Worm (Caenorhabditis elegans) whole organism, L1 larva: Measurements from ENCODE around the gene asm-1.
A peak's percentile ranks its signal among the peaks of the same experiment; 100 is the strongest.

Experiments
- C34B4.2 ChIP-seq: sonication (generic microtip); optimal IDR thresholded peaks from 2 replicates; lab custom pipeline; 2017; ENCODE audit warnings: mild to moderate bottlenecking, missing genetic modification characterization, missing compliant biosample characterization
- F16B12.6 ChIP-seq: fragments of 150-350 bp; optimal IDR thresholded peaks from 2 replicates; lab custom pipeline; 2014; ENCODE audit warnings: missing biosample characterization, missing genetic modification characterization
- Y116A8C.19 ChIP-seq: sonication (generic microtip); optimal IDR thresholded peaks from 2 replicates; lab custom pipeline; 2016; ENCODE audit warnings: missing compliant biosample characterization, missing genetic modification characterization, borderline replicate concordance
- aha-1 ChIP-seq: fragments of 150-350 bp; optimal IDR thresholded peaks from 2 replicates; lab custom pipeline; 2014; ENCODE audit warnings: missing biosample characterization, missing genetic modification characterization
- ama-1 ChIP-seq: fragments of 150-350 bp; optimal IDR thresholded peaks from 2 replicates; lab custom pipeline; 2014
- ceh-8 ChIP-seq: fragments of 200-800 bp; sonication (Bioruptor generic); optimal IDR thresholded peaks from 2 replicates; lab custom pipeline; 2018; ENCODE audit warnings: mild to moderate bottlenecking, missing genetic modification characterization, moderate library complexity, missing compliant biosample characterization
- ceh-88 ChIP-seq: fragments of 200-800 bp; sonication (Bioruptor generic); IDR thresholded peaks from 2 replicates; pipeline ENCODE4 v1.3.6; 2022; ENCODE audit warnings: missing genetic modification characterization, missing compliant biosample characterization
- ces-1 ChIP-seq: fragments of 150-350 bp; optimal IDR thresholded peaks from 2 replicates; lab custom pipeline; 2014; ENCODE audit warnings: missing biosample characterization, missing genetic modification reagents, missing genetic modification characterization
- dsc-1 ChIP-seq: sonication (generic microtip); optimal IDR thresholded peaks from 2 replicates; lab custom pipeline; 2016; ENCODE audit warnings: mild to moderate bottlenecking, missing genetic modification characterization, missing compliant biosample characterization
- efl-1 ChIP-seq, 4 experiments: fragments of 150-350 bp; optimal IDR thresholded peaks in 3 of 4; peaks in 1 of 4; 1 replicate in 1 of 4; 2 replicates in 3 of 4; lab custom pipeline; 2014; ENCODE audit warnings: missing biosample characterization in 2 of 4, missing genetic modification characterization in 2 of 4, missing genetic modification reagents in 2 of 4
- egl-27 ChIP-seq, 2 experiments: fragments of 150-350 bp in 1 of 2; sonication (generic microtip); optimal IDR thresholded peaks; 3 replicates each; lab custom pipeline; 2017 to 2018; ENCODE audit warnings: missing biosample characterization in 2 of 2, missing genetic modification characterization in 2 of 2, missing genetic modification reagents in 2 of 2
- elt-3 ChIP-seq, 6 experiments: fragments of 150-350 bp in 1 of 6; sonication (generic microtip); optimal IDR thresholded peaks; 2 replicates each; lab custom pipeline; 2017 to 2018; ENCODE audit warnings: missing biosample characterization in 6 of 6, missing genetic modification characterization in 6 of 6, inconsistent platforms in 1 of 6
- fkh-10 ChIP-seq: sonication (generic microtip); optimal IDR thresholded peaks from 2 replicates; lab custom pipeline; 2017; ENCODE audit warnings: missing biosample characterization, missing genetic modification reagents, missing genetic modification characterization
- fkh-4 ChIP-seq: sonication (generic microtip); optimal IDR thresholded peaks from 2 replicates; lab custom pipeline; 2016; ENCODE audit warnings: missing compliant biosample characterization, missing genetic modification characterization, borderline replicate concordance
- fkh-8 ChIP-seq: sonication (generic microtip); optimal IDR thresholded peaks from 2 replicates; lab custom pipeline; 2016; ENCODE audit warnings: mild to moderate bottlenecking, missing genetic modification characterization, missing compliant biosample characterization
- grh-1 ChIP-seq: fragments of 200-800 bp; sonication (Bioruptor generic); IDR thresholded peaks from 2 replicates; pipeline ENCODE4 v1.3.6; 2022; ENCODE audit warnings: missing genetic modification reagents, missing genetic modification characterization, missing compliant biosample characterization
- hlh-4 ChIP-seq: sonication (generic microtip); optimal IDR thresholded peaks from 2 replicates; lab custom pipeline; 2016; ENCODE audit warnings: mild to moderate bottlenecking, missing genetic modification characterization, missing compliant biosample characterization
- hpl-2 ChIP-seq: fragments of 150-350 bp; optimal IDR thresholded peaks from 2 replicates; lab custom pipeline; 2014; ENCODE audit warnings: missing biosample characterization, missing genetic modification reagents, missing genetic modification characterization
- irx-1 ChIP-seq: sonication (generic microtip); optimal IDR thresholded peaks from 2 replicates; lab custom pipeline; 2016; ENCODE audit warnings: missing genetic modification characterization, missing compliant biosample characterization
- lin-13 ChIP-seq: fragments of 150-350 bp; optimal IDR thresholded peaks from 2 replicates; lab custom pipeline; 2014; ENCODE audit warnings: missing biosample characterization, missing genetic modification reagents, missing genetic modification characterization
- lin-15B ChIP-seq: fragments of 150-350 bp; sonication (generic microtip); optimal IDR thresholded peaks from 3 replicates; lab custom pipeline; 2014; ENCODE audit warnings: missing biosample characterization, missing genetic modification characterization
- lin-35 ChIP-seq, 2 experiments: fragments of 150-350 bp; optimal IDR thresholded peaks; 2 replicates each; lab custom pipeline; 2014; ENCODE audit warnings: missing biosample characterization in 2 of 2, missing genetic modification characterization in 2 of 2, missing genetic modification reagents in 2 of 2
- lin-39 ChIP-seq: fragments of 150-350 bp; optimal IDR thresholded peaks from 2 replicates; lab custom pipeline; 2014; ENCODE audit warnings: missing biosample characterization, missing genetic modification reagents, missing genetic modification characterization
- lir-3 ChIP-seq: sonication (generic microtip); optimal IDR thresholded peaks from 2 replicates; lab custom pipeline; 2016; ENCODE audit warnings: mild to moderate bottlenecking, missing genetic modification characterization, moderate library complexity, missing compliant biosample characterization; ENCODE audit not compliant: poor library complexity
- lsy-2 ChIP-seq, 2 experiments: fragments of 150-350 bp; optimal IDR thresholded peaks; 2 replicates each; lab custom pipeline; 2014; ENCODE audit warnings: missing biosample characterization in 2 of 2, missing genetic modification characterization in 2 of 2
- mep-1 ChIP-seq: fragments of 150-350 bp; optimal IDR thresholded peaks from 2 replicates; lab custom pipeline; 2014; ENCODE audit warnings: missing biosample characterization, missing genetic modification characterization
- nhr-12 ChIP-seq: sonication (generic microtip); optimal IDR thresholded peaks from 2 replicates; lab custom pipeline; 2017; ENCODE audit warnings: missing biosample characterization, missing genetic modification characterization
- nhr-19 ChIP-seq: fragments of 200-800 bp; sonication (Bioruptor generic); conservative IDR thresholded peaks from 2 replicates; pipeline ENCODE4 v1.3.6; 2022; ENCODE audit warnings: missing genetic modification characterization, missing compliant biosample characterization
- nhr-20 ChIP-seq: sonication (generic microtip); optimal IDR thresholded peaks from 2 replicates; lab custom pipeline; 2016; ENCODE audit warnings: mild to moderate bottlenecking, missing genetic modification characterization, missing compliant biosample characterization
- nhr-237 ChIP-seq: fragments of 150-350 bp; optimal IDR thresholded peaks from 2 replicates; lab custom pipeline; 2014; ENCODE audit warnings: missing biosample characterization, missing genetic modification characterization
- nhr-47 ChIP-seq: sonication (generic microtip); optimal IDR thresholded peaks from 2 replicates; lab custom pipeline; 2016; ENCODE audit warnings: mild to moderate bottlenecking, missing genetic modification characterization, moderate library complexity, missing compliant biosample characterization
- nhr-71 ChIP-seq: sonication (generic microtip); optimal IDR thresholded peaks from 2 replicates; lab custom pipeline; 2016; ENCODE audit warnings: mild to moderate bottlenecking, missing genetic modification characterization, moderate library complexity, missing compliant biosample characterization
- nhr-84 ChIP-seq: sonication (generic microtip); optimal IDR thresholded peaks from 2 replicates; lab custom pipeline; 2017; ENCODE audit warnings: missing biosample characterization, missing genetic modification characterization
- nhr-85 ChIP-seq: sonication (generic microtip); peaks from one replicate; lab custom pipeline; 2016; ENCODE audit warnings: missing genetic modification characterization, inconsistent platforms, missing compliant biosample characterization
- nhr-90 ChIP-seq: sonication (generic microtip); optimal IDR thresholded peaks from 2 replicates; lab custom pipeline; 2016; ENCODE audit warnings: mild to moderate bottlenecking, missing genetic modification characterization, missing compliant biosample characterization; ENCODE audit not compliant: poor library complexity
- pqm-1 ChIP-seq: sonication (generic microtip); optimal IDR thresholded peaks from 3 replicates; lab custom pipeline; 2017; ENCODE audit warnings: missing biosample characterization, missing genetic modification characterization
- rnt-1 ChIP-seq: sonication (generic microtip); optimal IDR thresholded peaks from 2 replicates; lab custom pipeline; 2016; ENCODE audit warnings: mild to moderate bottlenecking, missing genetic modification characterization, moderate library complexity, missing compliant biosample characterization
- skn-1 ChIP-seq: fragments of 150-350 bp; optimal IDR thresholded peaks from 2 replicates; lab custom pipeline; 2014; ENCODE audit warnings: missing biosample characterization, missing genetic modification characterization
- sox-4 ChIP-seq: sonication (generic microtip); optimal IDR thresholded peaks from 2 replicates; lab custom pipeline; 2016; ENCODE audit warnings: missing genetic modification characterization, missing compliant biosample characterization
- sptf-1 ChIP-seq: fragments of 150-350 bp; optimal IDR thresholded peaks from 2 replicates; lab custom pipeline; 2014; ENCODE audit warnings: missing biosample characterization, missing genetic modification characterization
- swsn-7 ChIP-seq: sonication (generic microtip); optimal IDR thresholded peaks from 2 replicates; lab custom pipeline; 2016; ENCODE audit warnings: missing genetic modification characterization, missing compliant biosample characterization
- tbx-2 ChIP-seq: sonication (generic microtip); optimal IDR thresholded peaks from 2 replicates; lab custom pipeline; 2016; ENCODE audit warnings: missing genetic modification characterization, missing compliant biosample characterization
- unc-86 ChIP-seq: sonication (generic microtip); optimal IDR thresholded peaks from 2 replicates; lab custom pipeline; 2016; ENCODE audit warnings: missing genetic modification characterization, missing compliant biosample characterization
- zag-1 ChIP-seq: fragments of 150-350 bp; optimal IDR thresholded peaks from 2 replicates; lab custom pipeline; 2014; ENCODE audit warnings: missing biosample characterization, missing genetic modification characterization
- zip-4 ChIP-seq: fragments of 200-800 bp; sonication (Bioruptor generic); optimal IDR thresholded peaks from 2 replicates; lab custom pipeline; 2018; ENCODE audit warnings: mild to moderate bottlenecking, missing genetic modification characterization, moderate library complexity, missing compliant biosample characterization
- ztf-4 ChIP-seq: fragments of 150-350 bp; optimal IDR thresholded peaks from 2 replicates; lab custom pipeline; 2014; ENCODE audit warnings: missing biosample characterization, missing genetic modification characterization

The asm-1 gene

ce11 chrII:6888211-6888610 lies 21.7 kb upstream of the asm-1 start (continued):
- TF ChIP-seq egl-27 (tag; optimal IDR thresholded peaks at IDR 0.05; lab: Kevin White, UChicago) (no peak), fkh-8 (tag; lab: Kevin White, UChicago) (no peak), nhr-85 (tag; lab: Kevin White, UChicago) (peak; percentile 17), C34B4.2 (tag; lab: Kevin White, UChicago) (no peak), lin-35 (GFP tag; optimal IDR thresholded peaks at IDR 0.05; lab: Kevin White, UChicago) (peak in 1 of 2 experiments; percentile 72), fkh-4 (tag; lab: Kevin White, UChicago) (no peak), pqm-1 (tag; lab: Kevin White, UChicago) (no peak), unc-86 (tag; lab: Kevin White, UChicago) (no peak), irx-1 (tag; lab: Kevin White, UChicago) (peak; percentile 2), F16B12.6 (tag; lab: Kevin White, UChicago) (no peak), grh-1 (GFP tag; lab: Robert Waterston, UW) (0 out of 2 replicates have a peak, but pooled peaks have one; percentile 22), lsy-2 (tag; optimal IDR thresholded peaks at IDR 0.05; lab: Kevin White, UChicago) (peak; percentile 21 to 55), ztf-4 (tag; lab: Kevin White, UChicago) (peak; percentile 55), nhr-12 (no peak), Y116A8C.19 (tag; lab: Kevin White, UChicago) (no peak), ama-1 (lab: Kevin White, UChicago) (peak; percentile 72), nhr-47 (tag; lab: Kevin White, UChicago) (peak; percentile 58), ceh-88 (GFP tag; lab: Robert Waterston, UW) (peak; percentile 59), lin-15B (tag; lab: Kevin White, UChicago) (no peak), swsn-7 (peak; percentile 40), ces-1 (GFP tag; lab: Kevin White, UChicago) (no peak), dsc-1 (tag; lab: Kevin White, UChicago) (no peak), rnt-1 (tag; lab: Kevin White, UChicago) (peak; percentile 43), lin-39 (peak; percentile 42), efl-1 (optimal IDR thresholded peaks at IDR 0.05; lab: Kevin White, UChicago) (no peak), efl-1 (GFP tag; optimal IDR thresholded peaks at IDR 0.05 in 1 of 2; lab: Kevin White, UChicago) (peak in 1 of 2 experiments; percentile 93), sox-4 (tag; lab: Kevin White, UChicago) (no peak), nhr-90 (peak; percentile 76), nhr-19 (GFP tag; lab: Robert Waterston, UW) (peak; percentile 74)

DNA sequence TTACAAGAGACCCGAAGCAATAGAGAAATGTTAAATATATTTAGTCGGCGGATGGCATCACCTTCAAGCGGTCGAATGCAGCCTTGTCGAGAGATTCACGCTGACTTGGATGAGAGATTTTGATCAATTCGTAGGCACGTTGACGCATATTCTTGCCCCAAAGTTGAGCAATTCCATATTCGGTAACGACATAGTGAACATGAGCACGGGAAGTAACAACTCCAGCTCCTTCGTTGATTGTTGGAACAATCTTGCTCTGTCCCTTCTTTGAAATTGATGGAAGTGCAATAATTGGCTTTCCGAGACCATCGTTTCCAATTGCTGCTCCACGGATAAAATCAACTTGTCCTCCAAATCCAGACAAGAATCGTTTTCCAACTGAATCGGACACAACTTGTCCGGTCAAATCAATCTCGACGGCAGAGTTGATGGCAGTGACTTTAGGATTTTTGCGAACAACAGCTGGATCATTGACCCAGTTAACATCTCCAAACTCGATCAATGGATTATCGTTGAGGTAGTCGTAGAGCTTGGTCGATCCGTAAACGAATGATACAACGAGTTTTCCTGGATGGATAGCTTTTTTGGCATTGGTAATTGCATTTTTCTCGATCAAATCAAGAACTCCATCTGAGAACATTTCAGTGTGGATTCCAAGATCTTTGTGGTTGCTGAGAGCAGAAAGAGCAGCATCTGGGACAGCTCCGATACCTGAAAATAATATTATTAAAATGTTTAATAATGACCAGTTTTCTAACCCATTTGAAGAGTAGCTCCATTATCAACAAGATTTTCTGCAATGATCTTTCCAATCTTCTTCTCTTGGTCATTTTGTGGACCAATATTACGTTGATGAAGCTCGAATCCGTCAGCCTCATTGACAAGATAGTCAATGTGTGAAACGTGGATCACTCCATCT lies 21.0 kb upstream of the asm-1 start:
- TF ChIP-seq hpl-2 (peak; percentile 57), skn-1 (tag; lab: Kevin White, UChicago) (peak; percentile 8), tbx-2 (tag; lab: Kevin White, UChicago) (peak; percentile 23), efl-1 (optimal IDR thresholded peaks at IDR 0.05; lab: Kevin White, UChicago) (no peak), efl-1 (GFP tag; optimal IDR thresholded peaks at IDR 0.05 in 1 of 2; lab: Kevin White, UChicago) (peak in 1 of 2 experiments; percentile 90), lin-13 (peak; percentile 17), zag-1 (no peak), ztf-4 (tag; lab: Kevin White, UChicago) (peak; percentile 39), nhr-85 (tag; lab: Kevin White, UChicago) (peak; percentile 72), zip-4 (GFP tag; lab: Kevin White, UChicago) (no peak), nhr-237 (tag; lab: Kevin White, UChicago) (no peak), lin-35 (GFP tag; optimal IDR thresholded peaks at IDR 0.05; lab: Kevin White, UChicago) (peak in 1 of 2 experiments; percentile 9), nhr-20 (peak; percentile 11), lir-3 (tag; lab: Kevin White, UChicago) (peak; percentile 9)

DNA sequence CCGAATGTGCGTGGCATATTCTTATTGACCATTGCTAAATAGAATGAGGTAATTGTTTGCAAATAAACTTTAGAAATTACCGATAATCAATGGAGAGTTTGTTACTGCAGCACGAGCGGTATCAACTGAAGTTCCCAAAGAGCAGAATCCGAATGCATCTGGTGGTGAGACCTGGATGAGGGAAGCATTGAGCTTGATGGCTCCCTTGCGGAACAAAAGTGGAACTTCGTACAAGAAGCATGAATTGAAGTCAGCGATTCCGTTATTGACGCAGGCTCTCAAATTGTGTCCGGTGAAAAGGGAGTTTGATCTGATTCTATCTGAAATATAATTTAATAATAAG lies 20.3 kb upstream of the asm-1 start:
- peak; percentile 40 for TF ChIP-seq ama-1 (lab: Kevin White, UChicago)
- TF ChIP-seq nhr-47 (tag; lab: Kevin White, UChicago), result peak; percentile 24
- TF ChIP-seq sptf-1 (tag; lab: Kevin White, UChicago), result no peak
- no peak for TF ChIP-seq lin-13
- no peak for TF ChIP-seq ceh-8
- TF ChIP-seq nhr-84 (tag; lab: Kevin White, UChicago), result no peak
- no peak for TF ChIP-seq mep-1 (tag; lab: Kevin White, UChicago)
- TF ChIP-seq aha-1 (tag; lab: Kevin White, UChicago), result no peak
- TF ChIP-seq lin-35 (GFP tag; optimal IDR thresholded peaks at IDR 0.05; lab: Kevin White, UChicago), result peak in 1 of 2 experiments; percentile 35
- TF ChIP-seq swsn-7, result no peak
- TF ChIP-seq zip-4 (GFP tag; lab: Kevin White, UChicago), result peak; percentile 40
- no peak for TF ChIP-seq fkh-10 (GFP tag; lab: Kevin White, UChicago)
- peak; percentile 36 for TF ChIP-seq nhr-71
- TF ChIP-seq elt-3 (tag; optimal IDR thresholded peaks at IDR 0.05; lab: Kevin White, UChicago), result no peak
- TF ChIP-seq sox-4 (tag; lab: Kevin White, UChicago), result no peak
- no peak for TF ChIP-seq hlh-4 (tag; lab: Kevin White, UChicago)
- TF ChIP-seq fkh-4 (tag; lab: Kevin White, UChicago), result no peak
